Fruit fly (Drosophila melanogaster) Kc167 (cell line): ENCODE data around the gene CG15023.

Experiments used
- Myc ChIP-seq: fragments of >200 bp; optimal IDR thresholded peaks from 2 replicates; lab custom pipeline; 2017; ENCODE audit warnings: missing external identifiers
- Sin3A ChIP-seq: fragments of >200 bp; optimal IDR thresholded peaks from 2 replicates; lab custom pipeline; 2018; ENCODE audit warnings: missing external identifiers
- h ChIP-seq: fragments of >200 bp; optimal IDR thresholded peaks from 3 replicates; lab custom pipeline; 2018; ENCODE audit warnings: missing external identifiers
- insv ChIP-seq: fragments of >200 bp; optimal IDR thresholded peaks from 3 replicates; lab custom pipeline; 2018; ENCODE audit warnings: missing external identifiers
- psq ChIP-seq: fragments of >200 bp; optimal IDR thresholded peaks from 2 replicates; lab custom pipeline; 2017; ENCODE audit warnings: missing external identifiers
- ttk ChIP-seq: sonication (Bioruptor generic); optimal IDR thresholded peaks from 2 replicates; lab custom pipeline; 2017; ENCODE audit warnings: missing external identifiers

CG15023 gene

dm6 chr3L:4426581-4426980 lies 34.7 kb downstream of the CG15023 start:
- TF ChIP-seq psq (lab: Kevin White, UChicago) (no peak), Sin3A (lab: Kevin White, UChicago) (no peak), Myc (no peak), ttk (lab: Kevin White, UChicago) (no peak), h (no peak), insv (lab: Kevin White, UChicago) (no peak)

- no peak for TF ChIP-seq insv (lab: Kevin White, UChicago)
- no peak for TF ChIP-seq Myc
- TF ChIP-seq Sin3A (lab: Kevin White, UChicago): no peak
- no peak for TF ChIP-seq ttk (lab: Kevin White, UChicago)
- TF ChIP-seq h: no peak
- TF ChIP-seq psq (lab: Kevin White, UChicago): no peak
Measured at dm6 chr3L:4421362-4421761, 39.9 kb downstream of the CG15023 start, which contains the start of gene CG15020. Gene CG15020 (plus strand): TSS chr3L:4421662.

dm6 chr3L:4417543-4417942 lies 43.8 kb downstream of the CG15023 start:
- TF ChIP-seq h (no peak), insv (lab: Kevin White, UChicago) (no peak), Sin3A (lab: Kevin White, UChicago) (no peak), ttk (lab: Kevin White, UChicago) (no peak), Myc (no peak), psq (lab: Kevin White, UChicago) (no peak)

- no peak for TF ChIP-seq psq (lab: Kevin White, UChicago)
- TF ChIP-seq Sin3A (lab: Kevin White, UChicago): no peak
- no peak for TF ChIP-seq Myc
- no peak for TF ChIP-seq h
- TF ChIP-seq insv (lab: Kevin White, UChicago): no peak
- no peak for TF ChIP-seq ttk (lab: Kevin White, UChicago)
Measured at dm6 chr3L:4417068-4417467, 44.2 kb downstream of the CG15023 start.

dm6 chr3L:4415326-4416274 lies 45.7 kb downstream of the CG15023 start:
- TF ChIP-seq h: no peak
- no peak for TF ChIP-seq Sin3A (lab: Kevin White, UChicago)
- no peak for TF ChIP-seq ttk (lab: Kevin White, UChicago)
- no peak for TF ChIP-seq psq (lab: Kevin White, UChicago)
- no peak for TF ChIP-seq Myc
- TF ChIP-seq insv (lab: Kevin White, UChicago): no peak

dm6 chr3L:4414579-4414978 lies 46.7 kb downstream of the CG15023 start:
- TF ChIP-seq h: no peak
- TF ChIP-seq insv (lab: Kevin White, UChicago): no peak
- TF ChIP-seq psq (lab: Kevin White, UChicago): no peak
- no peak for TF ChIP-seq Myc
- no peak for TF ChIP-seq Sin3A (lab: Kevin White, UChicago)
- TF ChIP-seq ttk (lab: Kevin White, UChicago): no peak

- TF ChIP-seq ttk (lab: Kevin White, UChicago) (no peak), insv (lab: Kevin White, UChicago) (no peak), Sin3A (lab: Kevin White, UChicago) (no peak)
Measured at dm6 chr3L:4413800-4414446, 47.4 kb downstream of the CG15023 start.

dm6 chr3L:4412974-4413373 lies 48.3 kb downstream of the CG15023 start:
- no peak for TF ChIP-seq Myc
- no peak for TF ChIP-seq ttk (lab: Kevin White, UChicago)
- TF ChIP-seq h: no peak
- TF ChIP-seq insv (lab: Kevin White, UChicago): no peak
- no peak for TF ChIP-seq psq (lab: Kevin White, UChicago)
- no peak for TF ChIP-seq Sin3A (lab: Kevin White, UChicago)

dm6 chr3L:4411951-4412350 lies 49.4 kb downstream of the CG15023 start:
- TF ChIP-seq psq (lab: Kevin White, UChicago) (no peak), ttk (lab: Kevin White, UChicago) (no peak), Sin3A (lab: Kevin White, UChicago) (no peak), insv (lab: Kevin White, UChicago) (no peak), Myc (no peak), h (no peak)

dm6 chr3L:4411025-4411873 lies 50.1 kb downstream of the CG15023 start:
- no peak for TF ChIP-seq ttk (lab: Kevin White, UChicago)
- TF ChIP-seq Sin3A (lab: Kevin White, UChicago): no peak
- TF ChIP-seq insv (lab: Kevin White, UChicago): no peak
- TF ChIP-seq psq (lab: Kevin White, UChicago): no peak
- no peak for TF ChIP-seq Myc
